Fruit fly (Drosophila melanogaster) whole organism, wandering third instar larva: Measurements from ENCODE around the gene Ykt6.
A peak's percentile ranks its signal among the peaks of the same experiment; 100 is the strongest.

Experiments used
- Abd-B ChIP-seq: fragments of >200 bp; optimal IDR thresholded peaks from 2 replicates; lab custom pipeline; 2017; ENCODE audit warnings: missing biosample characterization, missing genetic modification characterization
- CG32264 ChIP-seq: fragments of 200-800 bp; sonication (Bioruptor generic); optimal IDR thresholded peaks from 2 replicates; lab custom pipeline; 2016; ENCODE audit warnings: missing biosample characterization, missing genetic modification characterization
- CG9705 ChIP-seq: fragments of 200-800 bp; sonication (Bioruptor generic); optimal IDR thresholded peaks from 2 replicates; lab custom pipeline; 2018; ENCODE audit warnings: missing biosample characterization, mild to moderate bottlenecking, missing genetic modification characterization
- CrebA ChIP-seq: fragments of 200-800 bp; sonication (Bioruptor generic); optimal IDR thresholded peaks from 2 replicates; lab custom pipeline; 2016; ENCODE audit warnings: missing biosample characterization, mild to moderate bottlenecking, missing genetic modification characterization, borderline replicate concordance
- Dfd ChIP-seq: fragments of >200 bp; optimal IDR thresholded peaks from 2 replicates; lab custom pipeline; 2017; ENCODE audit warnings: missing biosample characterization, missing genetic modification characterization
- Dif ChIP-seq: fragments of 200-275, 200-300 bp; sonication (Bioruptor generic); optimal IDR thresholded peaks from 2 replicates; lab custom pipeline; 2018; ENCODE audit warnings: missing biosample characterization, missing genetic modification characterization; ENCODE audit not compliant: partially characterized antibody
- GATAd ChIP-seq: sonication (Bioruptor generic); optimal IDR thresholded peaks from 2 replicates; lab custom pipeline; 2016; ENCODE audit warnings: missing biosample characterization, missing genetic modification characterization
- HLH106 ChIP-seq: fragments of 200-800 bp; optimal IDR thresholded peaks from 3 replicates; lab custom pipeline; 2019; ENCODE audit warnings: missing biosample characterization, mild to moderate bottlenecking, missing genetic modification characterization, moderate library complexity
- Hnf4 ChIP-seq: fragments of 200-800 bp; sonication (Bioruptor generic); optimal IDR thresholded peaks from 2 replicates; lab custom pipeline; 2016; ENCODE audit warnings: missing biosample characterization, mild to moderate bottlenecking, missing genetic modification characterization
- Hr83 ChIP-seq: fragments of 200-300 bp; sonication (Bioruptor generic); optimal IDR thresholded peaks from 2 replicates; lab custom pipeline; 2016; ENCODE audit warnings: missing biosample characterization, mild to moderate bottlenecking, missing genetic modification characterization, moderate library complexity; ENCODE audit not compliant: poor library complexity, severe bottlenecking
- Mio ChIP-seq: sonication (Bioruptor generic); optimal IDR thresholded peaks from 2 replicates; lab custom pipeline; 2016; ENCODE audit warnings: missing biosample characterization, missing genetic modification characterization
- Myc ChIP-seq: fragments of >200 bp; optimal IDR thresholded peaks from 2 replicates; lab custom pipeline; 2017
- N ChIP-seq: fragments of >200 bp; optimal IDR thresholded peaks from 2 replicates; lab custom pipeline; 2018; ENCODE audit warnings: missing biosample characterization, missing external identifiers, missing genetic modification characterization
- OdsH ChIP-seq: fragments of 200-800 bp; sonication (Bioruptor generic); optimal IDR thresholded peaks from 2 replicates; lab custom pipeline; 2016; ENCODE audit warnings: missing biosample characterization, mild to moderate bottlenecking, missing genetic modification characterization
- Rel ChIP-seq, 2 experiments: fragments of 200-800 bp; sonication (Bioruptor generic) in 1 of 2; optimal IDR thresholded peaks; 2 replicates in 1 of 2; 3 replicates in 1 of 2; lab custom pipeline; 2016 to 2019; ENCODE audit warnings: mild to moderate bottlenecking in 2 of 2, missing biosample characterization in 2 of 2, missing genetic modification characterization in 2 of 2, moderate library complexity in 1 of 2
- Sp1 ChIP-seq: fragments of 200-800 bp; sonication (Bioruptor generic); optimal IDR thresholded peaks from 3 replicates; lab custom pipeline; 2019; ENCODE audit warnings: missing biosample characterization, mild to moderate bottlenecking, missing genetic modification characterization, moderate library complexity
- br ChIP-seq: fragments of 200-800 bp; sonication (Bioruptor generic); optimal IDR thresholded peaks from 2 replicates; lab custom pipeline; 2016; ENCODE audit warnings: missing biosample characterization, missing genetic modification characterization
- brk ChIP-seq: fragments of 200-800 bp; sonication (Bioruptor generic); optimal IDR thresholded peaks from 2 replicates; lab custom pipeline; 2016; ENCODE audit warnings: missing biosample characterization, mild to moderate bottlenecking, missing genetic modification characterization
- dl ChIP-seq, 2 experiments: fragments of 175-275, 200-275 bp in 1 of 2; fragments of 200-275 bp in 1 of 2; sonication (Bioruptor generic); optimal IDR thresholded peaks; lab custom pipeline; 2018; ENCODE audit warnings: mild to moderate bottlenecking in 2 of 2, missing biosample characterization in 2 of 2, missing genetic modification characterization in 2 of 2, moderate library complexity in 2 of 2; ENCODE audit not compliant: partially characterized antibody in 2 of 2, insufficient read depth in 1 of 2
- dmrt93B ChIP-seq: fragments of 200-800 bp; sonication (Bioruptor generic); optimal IDR thresholded peaks from 2 replicates; lab custom pipeline; 2018; ENCODE audit warnings: missing biosample characterization, mild to moderate bottlenecking, missing genetic modification characterization
- dsf ChIP-seq: sonication (Bioruptor generic); optimal IDR thresholded peaks from 2 replicates; lab custom pipeline; 2016; ENCODE audit warnings: missing biosample characterization, missing genetic modification characterization, borderline replicate concordance
- ey ChIP-seq: fragments of 200-800 bp; sonication (Bioruptor generic); optimal IDR thresholded peaks from 2 replicates; lab custom pipeline; 2016; ENCODE audit warnings: missing biosample characterization, missing genetic modification characterization
- foxo ChIP-seq, 2 experiments: fragments of 200-800 bp; sonication (Bioruptor generic); optimal IDR thresholded peaks; 2 replicates in 1 of 2; 3 replicates in 1 of 2; lab custom pipeline; 2016 to 2017; ENCODE audit warnings: missing biosample characterization in 2 of 2, missing genetic modification characterization in 2 of 2
- fru ChIP-seq: fragments of 200-800 bp; sonication (Bioruptor generic); optimal IDR thresholded peaks from 3 replicates; lab custom pipeline; 2016; ENCODE audit warnings: missing biosample characterization, mild to moderate bottlenecking, missing genetic modification characterization
- h ChIP-seq: fragments of 200-800 bp; sonication (Bioruptor generic); optimal IDR thresholded peaks from 3 replicates; lab custom pipeline; 2016; ENCODE audit warnings: missing biosample characterization, mild to moderate bottlenecking, missing genetic modification characterization
- jim ChIP-seq: fragments of 175-275, 200-325 bp; sonication (Bioruptor generic); optimal IDR thresholded peaks from 2 replicates; lab custom pipeline; 2016; ENCODE audit warnings: missing biosample characterization, mild to moderate bottlenecking, missing genetic modification characterization
- lola ChIP-seq: fragments of >200 bp; optimal IDR thresholded peaks from 2 replicates; lab custom pipeline; 2017; ENCODE audit warnings: missing biosample characterization, missing genetic modification characterization
- pan ChIP-seq: fragments of >200 bp; optimal IDR thresholded peaks from 2 replicates; lab custom pipeline; 2017
- psq ChIP-seq: fragments of 200-800 bp; sonication (Bioruptor generic); optimal IDR thresholded peaks from 3 replicates; lab custom pipeline; 2017; ENCODE audit warnings: missing biosample characterization, mild to moderate bottlenecking, missing genetic modification characterization, moderate library complexity
- rgr ChIP-seq: fragments of 200-800 bp; sonication (Bioruptor generic); optimal IDR thresholded peaks from 3 replicates; lab custom pipeline; 2016; ENCODE audit warnings: missing biosample characterization, mild to moderate bottlenecking, missing genetic modification characterization
- sage ChIP-seq: fragments of 200-800 bp; sonication (Bioruptor generic); optimal IDR thresholded peaks from 2 replicates; lab custom pipeline; 2016; ENCODE audit warnings: missing biosample characterization, mild to moderate bottlenecking, missing genetic modification characterization
- tai ChIP-seq: sonication (Bioruptor generic); optimal IDR thresholded peaks from 2 replicates; lab custom pipeline; 2016; ENCODE audit warnings: missing biosample characterization, missing genetic modification characterization
- usp ChIP-seq: fragments of >200 bp; optimal IDR thresholded peaks from 2 replicates; lab custom pipeline; 2017; ENCODE audit warnings: missing biosample characterization, missing genetic modification characterization
- woc ChIP-seq: sonication (Bioruptor generic); optimal IDR thresholded peaks from 2 replicates; lab custom pipeline; 2016; ENCODE audit warnings: missing biosample characterization, mild to moderate bottlenecking, missing genetic modification characterization

Ykt6 gene

DNA sequence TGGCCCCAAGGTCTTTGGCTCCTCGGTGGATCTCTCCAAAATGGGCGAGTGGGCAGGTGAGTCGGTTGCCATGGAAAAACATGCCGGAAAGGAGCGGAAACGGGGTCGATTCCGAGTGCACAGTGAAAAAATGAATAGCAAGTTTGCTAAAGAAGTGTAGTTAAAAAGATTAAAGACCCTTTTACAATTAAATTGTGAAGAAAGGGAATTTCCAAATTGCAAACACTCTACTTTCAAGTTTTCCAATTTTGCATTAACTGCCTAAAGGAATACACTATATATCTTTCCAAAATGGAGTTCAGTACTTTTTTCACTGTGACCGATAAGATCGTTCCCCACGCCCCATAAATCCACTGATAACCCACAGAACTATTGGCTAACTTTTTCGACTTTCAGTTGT, 10.7 kb upstream of the Ykt6 start:
- TF ChIP-seq pan (lab: Kevin White, UChicago) (no peak), Hr83 (GFP tag; lab: Kevin White, UChicago) (no peak), CG32264 (no peak), psq (GFP tag; lab: Kevin White, UChicago) (no peak), Dfd (GFP tag; lab: Kevin White, UChicago) (no peak)

dm6 chrX:7911983-7912630, 8.1 kb upstream of the Ykt6 start, which contains the start of gene snz:
Gene snz, plus strand, starts transcription at chrX:7912089.
- TF ChIP-seq CG9705 (GFP tag; lab: Kevin White, UChicago) (no peak), HLH106 (no peak)

DNA sequence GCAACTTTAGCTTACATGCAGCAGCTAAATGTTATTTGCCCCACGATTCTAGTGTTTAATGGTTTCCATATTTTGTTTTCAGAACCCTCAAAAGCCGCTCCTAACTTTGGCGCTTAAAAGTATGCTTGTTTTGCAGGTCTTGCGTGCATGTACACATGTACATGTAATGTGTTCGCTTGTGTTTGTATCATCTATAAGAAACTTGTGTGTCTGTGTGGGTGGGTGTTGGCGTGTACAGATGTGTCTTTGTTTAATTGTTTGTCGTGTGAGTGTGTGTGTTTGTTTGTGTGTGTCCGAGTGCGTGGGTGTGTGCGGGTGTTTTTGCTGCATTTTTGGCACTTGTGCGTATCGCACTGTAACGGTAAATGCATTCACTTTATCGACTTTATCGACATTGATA, 2.9 kb downstream of the Ykt6 start:
- TF ChIP-seq Hnf4 (GFP tag; lab: Kevin White, UChicago) (no peak), brk (GFP tag; lab: Kevin White, UChicago) (no peak), N (peak; percentile 56), usp (no peak)

DNA sequence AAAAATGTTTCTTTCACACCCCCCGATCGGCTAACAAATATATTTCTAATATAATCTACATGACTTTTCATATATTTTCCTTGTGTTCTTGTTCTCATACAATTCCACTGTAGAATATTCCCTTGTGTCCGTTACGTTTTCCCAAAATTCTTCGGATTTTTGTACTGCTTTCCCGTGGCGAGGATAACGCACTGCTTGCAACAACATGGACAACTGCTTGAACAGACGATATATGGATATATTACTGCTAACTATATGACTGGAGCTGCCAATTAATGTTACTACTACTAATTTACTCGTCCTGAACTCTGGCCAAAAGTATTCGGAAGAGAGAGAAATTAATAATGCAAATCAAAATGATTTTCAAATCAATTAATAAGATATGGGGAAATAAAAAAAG, 4.7 kb downstream of the Ykt6 start:
- TF ChIP-seq dmrt93B (GFP tag; lab: Kevin White, UChicago) (no peak), CG9705 (GFP tag; lab: Kevin White, UChicago) (no peak), HLH106 (no peak), fru (GFP tag; lab: Kevin White, UChicago) (no peak), Sp1 (GFP tag; lab: Kevin White, UChicago) (no peak), pan (lab: Kevin White, UChicago) (no peak), foxo (GFP tag; optimal IDR thresholded peaks at IDR 0.05; lab: Kevin White, UChicago) (no peak), dl (GFP tag; optimal IDR thresholded peaks at IDR 0.05; lab: Kevin White, UChicago; ENCODE audit: insufficient read depth in 1 of 2, partially characterized antibody in 2 of 2) (no peak), woc (GFP tag; lab: Kevin White, UChicago) (no peak), dsf (GFP tag; lab: Kevin White, UChicago) (no peak), Mio (GFP tag; lab: Kevin White, UChicago) (no peak), ey (GFP tag; lab: Kevin White, UChicago) (no peak), OdsH (GFP tag; lab: Kevin White, UChicago) (no peak), lola (GFP tag; lab: Kevin White, UChicago) (no peak), brk (GFP tag; lab: Kevin White, UChicago) (no peak)

DNA sequence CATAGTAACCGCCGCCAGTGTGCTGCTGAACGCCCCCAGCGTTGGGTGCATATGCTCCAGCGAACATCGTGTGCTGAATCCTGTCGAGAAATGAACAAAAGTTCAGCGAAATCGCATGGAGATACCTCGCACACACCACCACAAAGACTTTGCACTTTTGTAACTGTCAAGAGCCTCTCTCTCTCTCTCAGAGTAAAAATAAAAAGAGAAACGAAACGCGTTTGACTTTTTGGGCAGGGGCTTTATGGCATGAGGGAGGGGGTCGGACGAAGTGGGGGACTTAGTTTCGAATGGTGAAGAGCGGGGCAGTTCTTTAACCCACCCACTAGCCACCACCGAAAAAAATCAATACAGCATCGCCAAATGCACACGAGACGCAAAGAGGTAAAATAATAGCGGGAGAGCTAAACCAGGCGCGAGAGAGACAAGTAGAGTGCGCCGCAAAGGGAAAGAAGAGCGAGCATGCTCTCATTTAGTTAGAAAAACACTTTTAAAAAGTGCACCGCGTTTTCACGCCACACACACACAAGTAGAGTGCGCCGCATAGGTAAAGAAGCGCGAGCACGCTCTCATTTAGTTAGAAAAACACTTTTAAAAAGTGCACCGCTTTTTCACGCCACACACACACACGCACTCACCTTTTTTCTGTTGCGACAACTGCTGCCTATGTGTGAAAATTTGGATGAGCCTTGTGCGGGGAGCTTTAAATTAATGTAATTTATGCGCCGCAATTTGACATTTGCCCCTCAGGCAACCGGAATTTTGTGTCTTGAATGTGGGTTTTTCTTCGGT, 10.2 kb downstream of the Ykt6 start:
- TF ChIP-seq Hnf4 (GFP tag; lab: Kevin White, UChicago) (peak; percentile 2), Dif (GFP tag; lab: Kevin White, UChicago) (peak; percentile 47), dl (GFP tag; optimal IDR thresholded peaks at IDR 0.05; lab: Kevin White, UChicago; ENCODE audit: insufficient read depth in 1 of 2, partially characterized antibody in 2 of 2) (peak; percentile 10 to 64), CrebA (no peak), Mio (GFP tag; lab: Kevin White, UChicago) (no peak), tai (GFP tag; lab: Kevin White, UChicago) (no peak)

- no peak for TF ChIP-seq Abd-B (GFP tag; lab: Kevin White, UChicago)
- TF ChIP-seq Rel (GFP tag; optimal IDR thresholded peaks at IDR 0.05; lab: Kevin White, UChicago), result no peak
- TF ChIP-seq Rel (tag; optimal IDR thresholded peaks at IDR 0.05; lab: Kevin White, UChicago), result no peak
- peak; percentile 7 for TF ChIP-seq h (GFP tag; lab: Kevin White, UChicago)
- TF ChIP-seq Dif (GFP tag; lab: Kevin White, UChicago), result peak; percentile 54
- TF ChIP-seq fru (GFP tag; lab: Kevin White, UChicago), result no peak
- TF ChIP-seq dl (GFP tag; optimal IDR thresholded peaks at IDR 0.05; lab: Kevin White, UChicago; ENCODE audit: insufficient read depth in 1 of 2, partially characterized antibody in 2 of 2), result peak; percentile 7 to 47
- no peak for TF ChIP-seq CG32264
- TF ChIP-seq OdsH (GFP tag; lab: Kevin White, UChicago), result no peak
- no peak for TF ChIP-seq lola (GFP tag; lab: Kevin White, UChicago)
- TF ChIP-seq Dfd (GFP tag; lab: Kevin White, UChicago), result no peak
- TF ChIP-seq br (GFP tag; lab: Kevin White, UChicago), result no peak
- TF ChIP-seq foxo (GFP tag; optimal IDR thresholded peaks at IDR 0.05; lab: Kevin White, UChicago), result no peak
- peak; percentile 4 for TF ChIP-seq rgr (GFP tag; lab: Kevin White, UChicago)
- TF ChIP-seq Hr83 (GFP tag; lab: Kevin White, UChicago), result no peak
- no peak for TF ChIP-seq sage (GFP tag; lab: Kevin White, UChicago)
- no peak for TF ChIP-seq GATAd (GFP tag; lab: Kevin White, UChicago)
- no peak for TF ChIP-seq jim
- peak; percentile 34 for TF ChIP-seq brk (GFP tag; lab: Kevin White, UChicago)
- no peak for TF ChIP-seq dmrt93B (GFP tag; lab: Kevin White, UChicago)
- TF ChIP-seq Myc (lab: Kevin White, UChicago), result no peak
- no peak for TF ChIP-seq woc (GFP tag; lab: Kevin White, UChicago)
- TF ChIP-seq psq (GFP tag; lab: Kevin White, UChicago), result no peak
- TF ChIP-seq usp, result no peak
- peak; percentile 8 for TF ChIP-seq Sp1 (GFP tag; lab: Kevin White, UChicago)
Measured at dm6 chrX:7931028-7931549, 10.9 kb downstream of the Ykt6 start, which contains the start of gene mahe. Gene mahe, minus strand, starts transcription at chrX:7931382.
